Worm (Caenorhabditis elegans) whole organism, early embryonic: ENCODE data around the gene cua-1.

Source experiments
- aly-1 ChIP-seq: sonication (generic microtip); optimal IDR thresholded peaks from 2 replicates; lab custom pipeline; 2016; ENCODE audit warnings: missing genetic modification characterization, missing compliant biosample characterization
- ama-1 ChIP-seq: fragments of 150-350 bp; optimal IDR thresholded peaks from 2 replicates; lab custom pipeline; 2014
- ceh-13 ChIP-seq: fragments of 200-800 bp; sonication (Bioruptor generic); optimal IDR thresholded peaks from 2 replicates; lab custom pipeline; 2018; ENCODE audit warnings: mild to moderate bottlenecking, missing genetic modification characterization, missing compliant biosample characterization
- ets-7 ChIP-seq: sonication (generic microtip); optimal IDR thresholded peaks from 2 replicates; lab custom pipeline; 2016; ENCODE audit warnings: missing genotype, missing genetic modification characterization, missing compliant biosample characterization
- flt-1 ChIP-seq: fragments of 200-800 bp; sonication (Bioruptor generic); IDR thresholded peaks from 2 replicates; pipeline ENCODE4 v1.3.6; 2022; ENCODE audit warnings: missing genetic modification characterization, missing compliant biosample characterization
- hmbx-1 ChIP-seq: sonication (generic microtip); optimal IDR thresholded peaks from 2 replicates; lab custom pipeline; 2016; ENCODE audit warnings: mild to moderate bottlenecking, missing genetic modification characterization, missing compliant biosample characterization
- hmg-4 ChIP-seq: fragments of 200-800 bp; sonication (Bioruptor generic); optimal IDR thresholded peaks from 2 replicates; lab custom pipeline; 2018; ENCODE audit warnings: mild to moderate bottlenecking, missing genetic modification characterization, missing compliant biosample characterization
- tbx-37 ChIP-seq: fragments of 200-800 bp; sonication (Bioruptor generic); conservative IDR thresholded peaks from 2 replicates; pipeline ENCODE4 v1.3.6; 2022; ENCODE audit warnings: missing genetic modification reagents, missing genetic modification characterization, missing compliant biosample characterization
- tra-4 ChIP-seq: sonication (generic microtip); optimal IDR thresholded peaks from 2 replicates; lab custom pipeline; 2017; ENCODE audit warnings: missing genetic modification characterization, missing compliant biosample characterization

- TF ChIP-seq ama-1 (lab: Kevin White, UChicago), result no peak
- TF ChIP-seq aly-1 (tag; lab: Kevin White, UChicago), result no peak
- TF ChIP-seq flt-1 (GFP tag; lab: Robert Waterston, UW), result no peak
- no peak for TF ChIP-seq hmg-4 (GFP tag; lab: Kevin White, UChicago)
- TF ChIP-seq tbx-37, result no peak
- no peak for TF ChIP-seq ets-7 (tag; lab: Kevin White, UChicago)
- no peak for TF ChIP-seq ceh-13 (GFP tag; lab: Kevin White, UChicago)
- no peak for TF ChIP-seq hmbx-1 (tag; lab: Kevin White, UChicago)
- TF ChIP-seq tra-4, result no peak
Measured at ce11 chrIII:13402934-13403333, 52.2 kb downstream of the cua-1 start, which contains the start of gene mig-18.
